Worm (Caenorhabditis elegans) whole organism, young adult: ENCODE results near the gene Y57G11C.20.

ENCODE experiments used
- B0261.1 ChIP-seq: sonication (generic microtip); optimal IDR thresholded peaks from 2 replicates; lab custom pipeline; 2016; ENCODE audit warnings: mild to moderate bottlenecking, missing genetic modification characterization, moderate library complexity, missing compliant biosample characterization
- D2030.7 ChIP-seq: fragments of 200-800 bp; sonication (Bioruptor generic); IDR thresholded peaks from 2 replicates; pipeline ENCODE4 v1.3.6; 2022; ENCODE audit warnings: missing genetic modification reagents, missing genetic modification characterization, missing compliant biosample characterization
- F10E7.11 ChIP-seq: sonication (generic microtip); optimal IDR thresholded peaks from 2 replicates; lab custom pipeline; 2017; ENCODE audit warnings: mild to moderate bottlenecking, missing genetic modification characterization, moderate library complexity, missing compliant biosample characterization
- F23B12.7 ChIP-seq: sonication (generic microtip); optimal IDR thresholded peaks from 2 replicates; lab custom pipeline; 2017; ENCODE audit warnings: missing genetic modification characterization, mild to moderate bottlenecking, missing compliant biosample characterization, antibody characterized with exemption, moderate library complexity; ENCODE audit not compliant: insufficient read depth
- Y53F4B.3 ChIP-seq: fragments of 200-800 bp; sonication (Bioruptor generic); IDR thresholded peaks from 2 replicates; pipeline ENCODE4 v1.3.6; 2022; ENCODE audit warnings: missing genetic modification reagents, missing genetic modification characterization, missing compliant biosample characterization
- Y56A3A.18 ChIP-seq: fragments of 200-800 bp; sonication (Bioruptor generic); IDR thresholded peaks from 2 replicates; pipeline ENCODE4 v1.3.6; 2022; ENCODE audit warnings: missing genetic modification reagents, missing genetic modification characterization, missing compliant biosample characterization
- ZK185.1 ChIP-seq: sonication (generic microtip); optimal IDR thresholded peaks from 2 replicates; lab custom pipeline; 2016; ENCODE audit warnings: mild to moderate bottlenecking, missing genetic modification characterization, missing compliant biosample characterization; ENCODE audit not compliant: poor library complexity, severe bottlenecking
- ama-1 ChIP-seq, 3 experiments: fragments of 150-350 bp in 1 of 3; sonication (generic microtip) in 2 of 3; optimal IDR thresholded peaks; 2 replicates each; lab custom pipeline; 2014 to 2018; ENCODE audit warnings: missing biosample characterization in 2 of 3, missing genetic modification characterization in 2 of 3, missing genetic modification reagents in 2 of 3
- attf-5 ChIP-seq: fragments of 200-800 bp; sonication (Bioruptor generic); optimal IDR thresholded peaks from 2 replicates; lab custom pipeline; 2018; ENCODE audit warnings: mild to moderate bottlenecking, missing genetic modification characterization, missing compliant biosample characterization
- bed-1 ChIP-seq: fragments of 200-800 bp; sonication (Bioruptor generic); IDR thresholded peaks from 2 replicates; pipeline ENCODE4 v1.3.6; 2022; ENCODE audit warnings: missing genetic modification reagents, missing genetic modification characterization, missing compliant biosample characterization
- bed-2 ChIP-seq: fragments of 200-800 bp; sonication (Bioruptor generic); IDR thresholded peaks from 2 replicates; pipeline ENCODE4 v1.3.6; 2022; ENCODE audit warnings: missing genetic modification reagents, missing genetic modification characterization, missing compliant biosample characterization
- ccch-3 ChIP-seq: fragments of 200-800 bp; sonication (Bioruptor generic); optimal IDR thresholded peaks from 2 replicates; lab custom pipeline; 2018; ENCODE audit warnings: mild to moderate bottlenecking, missing genetic modification characterization, missing compliant biosample characterization
- cebp-1 ChIP-seq, 2 experiments: fragments of 200-800 bp in 1 of 2; sonication (Bioruptor generic) in 1 of 2; sonication (generic microtip) in 1 of 2; IDR thresholded peaks in 1 of 2; optimal IDR thresholded peaks in 1 of 2; 2 replicates each; pipeline versions ENCODE4 v1.3.6 to Lab custom; 2017 to 2022; ENCODE audit warnings: missing compliant biosample characterization in 2 of 2, missing genetic modification characterization in 2 of 2, mild to moderate bottlenecking in 1 of 2, missing genetic modification reagents in 1 of 2, moderate library complexity in 1 of 2
- ceh-79 ChIP-seq: sonication (generic microtip); optimal IDR thresholded peaks from 2 replicates; lab custom pipeline; 2017; ENCODE audit warnings: mild to moderate bottlenecking, missing genetic modification characterization, missing compliant biosample characterization
- die-1 ChIP-seq: sonication (generic microtip); optimal IDR thresholded peaks from 2 replicates; lab custom pipeline; 2016; ENCODE audit warnings: missing genotype, mild to moderate bottlenecking, missing genetic modification characterization, missing compliant biosample characterization
- efl-1 ChIP-seq: fragments of 150-350 bp; optimal IDR thresholded peaks from 2 replicates; lab custom pipeline; 2014; ENCODE audit warnings: missing biosample characterization, missing genetic modification reagents, missing genetic modification characterization
- egl-44 ChIP-seq: fragments of 200-800 bp; sonication (Bioruptor generic); IDR thresholded peaks from 2 replicates; pipeline ENCODE4 v1.3.6; 2022; ENCODE audit warnings: missing genetic modification reagents, missing genetic modification characterization, missing compliant biosample characterization
- him-1 ChIP-seq: sonication (generic microtip); optimal IDR thresholded peaks from 2 replicates; lab custom pipeline; 2016; ENCODE audit warnings: missing genotype, missing genetic modification reagents, missing genetic modification characterization, missing compliant biosample characterization
- hmg-1.2 ChIP-seq: fragments of 200-800 bp; sonication (Bioruptor generic); IDR thresholded peaks from 2 replicates; pipeline ENCODE4 v1.3.6; 2022; ENCODE audit warnings: missing genetic modification reagents, missing genetic modification characterization, missing compliant biosample characterization
- madf-10 ChIP-seq: sonication (generic microtip); optimal IDR thresholded peaks from 2 replicates; lab custom pipeline; 2016; ENCODE audit warnings: mild to moderate bottlenecking, missing genetic modification characterization, missing compliant biosample characterization
- madf-6 ChIP-seq: fragments of 200-800 bp; sonication (Bioruptor generic); IDR thresholded peaks from 2 replicates; pipeline ENCODE4 v1.3.6; 2022; ENCODE audit warnings: missing genetic modification reagents, missing genetic modification characterization, missing compliant biosample characterization
- mxl-1 ChIP-seq: sonication (generic microtip); optimal IDR thresholded peaks from 2 replicates; lab custom pipeline; 2016; ENCODE audit warnings: missing genetic modification characterization, missing compliant biosample characterization
- nfya-1 ChIP-seq: sonication (generic microtip); optimal IDR thresholded peaks from 2 replicates; lab custom pipeline; 2017; ENCODE audit warnings: antibody characterized with exemption, missing compliant biosample characterization, missing genetic modification characterization, borderline replicate concordance; ENCODE audit not compliant: insufficient read depth
- nhr-80 ChIP-seq: sonication (generic microtip); optimal IDR thresholded peaks from 2 replicates; lab custom pipeline; 2016; ENCODE audit warnings: missing genetic modification characterization, missing compliant biosample characterization
- nhr-90 ChIP-seq: sonication (generic microtip); optimal IDR thresholded peaks from 2 replicates; lab custom pipeline; 2016; ENCODE audit warnings: missing genotype, mild to moderate bottlenecking, missing genetic modification characterization, missing compliant biosample characterization
- pbrm-1 ChIP-seq: fragments of 200-800 bp; sonication (Bioruptor generic); IDR thresholded peaks from 2 replicates; pipeline ENCODE4 v1.3.6; 2022; ENCODE audit warnings: missing genetic modification reagents, missing genetic modification characterization, missing compliant biosample characterization
- rec-8 ChIP-seq, 2 experiments: sonication (generic microtip); optimal IDR thresholded peaks; 2 replicates each; lab custom pipeline; 2016; ENCODE audit warnings: mild to moderate bottlenecking in 2 of 2, missing genetic modification characterization in 2 of 2, missing genetic modification reagents in 2 of 2, missing genotype in 2 of 2, missing biosample characterization in 1 of 2, missing compliant biosample characterization in 1 of 2, moderate library complexity in 1 of 2
- snpc-1.1 ChIP-seq: sonication (generic microtip); optimal IDR thresholded peaks from 2 replicates; lab custom pipeline; 2017; ENCODE audit warnings: missing genetic modification characterization, mild to moderate bottlenecking, missing compliant biosample characterization, antibody characterized with exemption, moderate library complexity, missing genotype, missing genetic modification reagents; ENCODE audit not compliant: insufficient read depth
- snpc-1.3 ChIP-seq: sonication (generic microtip); optimal IDR thresholded peaks from 2 replicates; lab custom pipeline; 2017; ENCODE audit warnings: missing genetic modification characterization, mild to moderate bottlenecking, missing compliant biosample characterization, antibody characterized with exemption, moderate library complexity, missing genotype, missing genetic modification reagents; ENCODE audit not compliant: insufficient read depth
- snpc-3.4 ChIP-seq: sonication (generic microtip); optimal IDR thresholded peaks from 2 replicates; lab custom pipeline; 2017; ENCODE audit warnings: missing genetic modification characterization, mild to moderate bottlenecking, missing compliant biosample characterization, antibody characterized with exemption, moderate library complexity, missing genotype, missing genetic modification reagents
- snpc-4 ChIP-seq, 5 experiments: fragments of 150-350 bp in 1 of 5; sonication (generic microtip) in 4 of 5; optimal IDR thresholded peaks; 2 replicates each; lab custom pipeline; 2014 to 2018; ENCODE audit warnings: missing genetic modification characterization in 5 of 5, missing biosample characterization in 3 of 5, antibody characterized with exemption in 2 of 5, mild to moderate bottlenecking in 2 of 5, missing compliant biosample characterization in 2 of 5, missing genotype in 2 of 5, moderate library complexity in 2 of 5, missing genetic modification reagents in 1 of 5
- unc-62 ChIP-seq: fragments of 150-350 bp; optimal IDR thresholded peaks from 2 replicates; lab custom pipeline; 2014; ENCODE audit warnings: missing biosample characterization, missing genetic modification reagents, missing genetic modification characterization
- zfh-2 ChIP-seq: fragments of 200-800 bp; sonication (Bioruptor generic); conservative IDR thresholded peaks from 2 replicates; pipeline ENCODE4 v1.3.6; 2022; ENCODE audit warnings: missing genetic modification reagents, missing genetic modification characterization, missing compliant biosample characterization
- zim-3 ChIP-seq: sonication (generic microtip); optimal IDR thresholded peaks from 2 replicates; lab custom pipeline; 2017; ENCODE audit warnings: mild to moderate bottlenecking, missing genetic modification characterization, moderate library complexity, missing compliant biosample characterization
- ztf-18 ChIP-seq: sonication (generic microtip); optimal IDR thresholded peaks from 2 replicates; lab custom pipeline; 2016; ENCODE audit warnings: missing genotype, mild to moderate bottlenecking, missing genetic modification characterization, missing compliant biosample characterization
- ztf-22 ChIP-seq: fragments of 200-800 bp; sonication (Bioruptor generic); optimal IDR thresholded peaks from 2 replicates; lab custom pipeline; 2018; ENCODE audit warnings: mild to moderate bottlenecking, missing genetic modification characterization, moderate library complexity, missing compliant biosample characterization
- ztf-25 ChIP-seq: fragments of 200-800 bp; sonication (Bioruptor generic); IDR thresholded peaks from 2 replicates; pipeline ENCODE4 v1.3.6; 2022; ENCODE audit warnings: missing genetic modification reagents, missing genetic modification characterization, missing compliant biosample characterization

The Y57G11C.20 gene

DNA sequence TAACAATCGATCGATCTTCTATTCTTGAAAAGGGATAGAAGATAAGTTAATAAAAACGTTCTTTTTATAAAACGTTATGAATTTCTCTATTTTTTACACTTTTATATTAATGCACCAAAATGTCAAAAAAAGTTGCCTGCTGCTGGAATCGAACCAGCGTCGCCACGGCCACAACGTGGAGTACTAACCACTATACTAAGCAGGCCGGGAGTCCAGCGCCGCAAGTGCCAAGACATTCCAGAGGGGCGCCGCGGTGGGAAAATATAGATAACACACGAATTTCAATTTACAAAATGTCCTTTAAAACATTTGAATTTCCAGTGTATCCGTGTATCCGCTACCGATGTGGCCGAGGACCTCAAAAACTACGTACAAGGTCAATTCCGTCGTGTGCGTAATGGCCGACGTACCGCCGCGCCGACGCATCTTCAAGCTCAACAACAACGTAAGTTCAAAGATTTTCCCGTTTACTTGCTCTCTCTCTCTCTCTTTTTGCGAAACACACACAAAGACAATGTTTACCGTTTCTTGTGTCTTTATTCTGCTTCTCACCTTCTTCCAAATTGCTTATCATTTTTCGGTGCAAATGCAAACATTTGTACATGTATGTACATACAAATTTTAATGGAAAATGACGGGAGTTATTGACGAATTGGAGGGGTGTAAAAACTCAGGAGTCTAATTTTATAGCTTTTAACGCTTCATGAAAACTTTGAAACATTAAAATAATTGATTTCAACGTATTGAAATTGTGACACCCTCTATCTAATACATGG is 45.9 kb downstream of the Y57G11C.20 start (continued):
- peak; percentile 44; the same call in 1 of the 2 replicates for TF ChIP-seq madf-6
- TF ChIP-seq B0261.1 (tag; lab: Kevin White, UChicago), result peak; percentile 81
- TF ChIP-seq bed-1 (GFP tag; lab: Robert Waterston, UW), result no peak
- TF ChIP-seq nhr-80 (tag; lab: Kevin White, UChicago), result peak; percentile 11
- no peak for TF ChIP-seq nfya-1 (tag; lab: Kevin White, UChicago)
- no peak for TF ChIP-seq ztf-22 (GFP tag; lab: Kevin White, UChicago)
- no peak for TF ChIP-seq zfh-2 (GFP tag; lab: Robert Waterston, UW)
- TF ChIP-seq ceh-79 (tag; lab: Kevin White, UChicago), result peak; percentile 13
- TF ChIP-seq efl-1 (GFP tag; lab: Kevin White, UChicago), result no peak
- TF ChIP-seq ztf-18, result peak; percentile 72
- 0 out of 2 replicates have a peak, but pooled peaks have one; percentile 26 for TF ChIP-seq egl-44 (GFP tag; lab: Robert Waterston, UW)
- TF ChIP-seq snpc-4 (GFP tag; optimal IDR thresholded peaks at IDR 0.05; lab: Kevin White, UChicago), result peak; percentile 90
- peak; percentile 17 to 98 (median 96) for TF ChIP-seq snpc-4 (tag; optimal IDR thresholded peaks at IDR 0.05; lab: Kevin White, UChicago)
- peak; percentile 36 for TF ChIP-seq hmg-1.2 (GFP tag; lab: Robert Waterston, UW)
- TF ChIP-seq ZK185.1, result peak; percentile 49
- no peak for TF ChIP-seq ama-1 (optimal IDR thresholded peaks at IDR 0.05; lab: Kevin White, UChicago)
- TF ChIP-seq ama-1 (GFP tag; optimal IDR thresholded peaks at IDR 0.05; lab: Kevin White, UChicago), result peak in 1 of 2 experiments; percentile 59
- TF ChIP-seq die-1 (tag; lab: Kevin White, UChicago), result peak; percentile 30
- TF ChIP-seq Y53F4B.3, result 0 out of 2 replicates have a peak, but pooled peaks have one; percentile 53
- TF ChIP-seq him-1, result peak; percentile 60
- peak; percentile 62 for TF ChIP-seq snpc-3.4 (tag; lab: Kevin White, UChicago)
- peak; percentile 29 for TF ChIP-seq mxl-1
- TF ChIP-seq D2030.7 (GFP tag; lab: Robert Waterston, UW), result peak; percentile 56; the same call in 1 of the 2 replicates
- TF ChIP-seq bed-2 (GFP tag; lab: Robert Waterston, UW), result no peak
- TF ChIP-seq Y56A3A.18 (GFP tag; lab: Robert Waterston, UW), result no peak
- TF ChIP-seq madf-10 (tag; lab: Kevin White, UChicago), result peak; percentile 7
- peak in 1 of 2 experiments; percentile 4 for TF ChIP-seq rec-8 (tag; optimal IDR thresholded peaks at IDR 0.05; lab: Kevin White, UChicago)
- TF ChIP-seq unc-62 (GFP tag; lab: Kevin White, UChicago), result no peak
- peak; percentile 38 for TF ChIP-seq nhr-90 (tag; lab: Kevin White, UChicago)
- TF ChIP-seq pbrm-1 (GFP tag; lab: Robert Waterston, UW), result peak; percentile 28; the same call in 1 of the 2 replicates
- no peak for TF ChIP-seq zim-3 (tag; lab: Kevin White, UChicago)
- TF ChIP-seq ztf-25 (GFP tag; lab: Robert Waterston, UW), result 0 out of 2 replicates have a peak, but pooled peaks have one; percentile 50
- TF ChIP-seq ccch-3 (GFP tag; lab: Kevin White, UChicago), result no peak
- TF ChIP-seq attf-5 (GFP tag; lab: Kevin White, UChicago), result peak; percentile 26
- peak; percentile 68 for TF ChIP-seq snpc-1.3 (tag; lab: Kevin White, UChicago)
- TF ChIP-seq F23B12.7 (tag; lab: Kevin White, UChicago), result no peak
- TF ChIP-seq snpc-1.1 (tag; lab: Kevin White, UChicago), result peak; percentile 49
- no peak for TF ChIP-seq F10E7.11 (tag; lab: Kevin White, UChicago)
- TF ChIP-seq cebp-1 (GFP tag; IDR thresholded peaks at IDR 0.05; lab: Robert Waterston, UW), result no peak
- peak; percentile 22 for TF ChIP-seq cebp-1 (tag; optimal IDR thresholded peaks at IDR 0.05; lab: Kevin White, UChicago)
